Fruit fly (Drosophila melanogaster): ENCODE data around the gene Dhrs4.

The Dhrs4 gene

dm6 chr3L:5152354-5152806 lies 10.9 kb upstream of the Dhrs4 start, which contains the start of the genes Gen and Srp54k (continued):
- no peak for TF ChIP-seq gcm (GFP tag; optimal IDR thresholded peaks at IDR 0.05)
- TF ChIP-seq CG16779 (GFP tag; IDR thresholded peaks at IDR 0.05): no peak
- TF ChIP-seq CG2120 (GFP tag; optimal IDR thresholded peaks at IDR 0.05): peak; percentile 57
- no peak for TF ChIP-seq seq (GFP tag; IDR thresholded peaks at IDR 0.05)
- TF ChIP-seq Mad (GFP tag; optimal IDR thresholded peaks at IDR 0.05): peak; percentile 52
- TF ChIP-seq Drgx (GFP tag; IDR thresholded peaks at IDR 0.05): no peak
- peak; percentile 8; the same call in 1 of the 2 replicates for TF ChIP-seq CG42726 (GFP tag; IDR thresholded peaks at IDR 0.05; ENCODE audit: partially characterized antibody)
- TF ChIP-seq onecut (GFP tag; IDR thresholded peaks at IDR 0.05): peak; percentile 34; the same call in 1 of the 2 replicates
- TF ChIP-seq CG10431 (GFP tag; optimal IDR thresholded peaks at IDR 0.05): no peak
- no peak for TF ChIP-seq luna (GFP tag; optimal IDR thresholded peaks at IDR 0.05)
- peak; percentile 20 for TF ChIP-seq CG12744 (GFP tag; optimal IDR thresholded peaks at IDR 0.05)
- TF ChIP-seq sens (GFP tag): peak; percentile 84
- TF ChIP-seq kay (GFP tag; optimal IDR thresholded peaks at IDR 0.05): no peak
- no peak for TF ChIP-seq CG3407 (GFP tag; optimal IDR thresholded peaks at IDR 0.05)
- no peak for TF ChIP-seq CG31365 (tag; optimal IDR thresholded peaks at IDR 0.05)
- no peak for TF ChIP-seq sisA (GFP tag; IDR thresholded peaks at IDR 0.05)
- peak; percentile 13; the same call in 1 of the 2 replicates for TF ChIP-seq Ada2b (GFP tag; IDR thresholded peaks at IDR 0.05)
- TF ChIP-seq CG3163 (GFP tag; optimal IDR thresholded peaks at IDR 0.05): no peak
- TF ChIP-seq CG15269 (tag; optimal IDR thresholded peaks at IDR 0.05): no peak
- TF ChIP-seq CG9215 (GFP tag; IDR thresholded peaks at IDR 0.05): no peak
- peak; percentile 50 for TF ChIP-seq Xbp1 (GFP tag; optimal IDR thresholded peaks at IDR 0.05)
- TF ChIP-seq CG9437 (GFP tag; optimal IDR thresholded peaks at IDR 0.05): peak; percentile 20
- 0 out of 2 replicates have a peak, but pooled peaks have one; percentile 16 for TF ChIP-seq chm (GFP tag; IDR thresholded peaks at IDR 0.05)
- TF ChIP-seq CG4820 (GFP tag; optimal IDR thresholded peaks at IDR 0.05): no peak
- TF ChIP-seq MTF-1 (GFP tag; optimal IDR thresholded peaks at IDR 0.05; ENCODE audit: borderline replicate concordance): no peak
- TF ChIP-seq esg (GFP tag; conservative IDR thresholded peaks at IDR 0.05): no peak
- TF ChIP-seq NFAT (GFP tag; IDR thresholded peaks at IDR 0.05): 0 out of 2 replicates have a peak, but pooled peaks have one; percentile 6
- no peak for TF ChIP-seq CG7786 (GFP tag; optimal IDR thresholded peaks at IDR 0.05)
- peak; percentile 58 for TF ChIP-seq Hmr (GFP tag; optimal IDR thresholded peaks at IDR 0.05)
- TF ChIP-seq CG11695 (GFP tag; IDR thresholded peaks at IDR 0.05): no peak
- peak; percentile 25 for TF ChIP-seq Mes4 (GFP tag; optimal IDR thresholded peaks at IDR 0.05)
- TF ChIP-seq Dref (GFP tag; IDR thresholded peaks at IDR 0.05): peak; percentile 85
- no peak for TF ChIP-seq CG10959 (GFP tag; IDR thresholded peaks at IDR 0.05)
- peak; percentile 58 for TF ChIP-seq dysf (GFP tag; IDR thresholded peaks at IDR 0.05)
- TF ChIP-seq CG6791 (GFP tag; IDR thresholded peaks at IDR 0.05; ENCODE audit: partially characterized antibody): no peak
- peak; percentile 34 for TF ChIP-seq CG18619 (GFP tag; optimal IDR thresholded peaks at IDR 0.05)
- peak; percentile 94 for TF ChIP-seq MBD-R2 (GFP tag; IDR thresholded peaks at IDR 0.05)
- no peak for TF ChIP-seq CG2712 (tag; optimal IDR thresholded peaks at IDR 0.05)
- no peak for TF ChIP-seq Mrtf (GFP tag; IDR thresholded peaks at IDR 0.05)
- no peak for TF ChIP-seq CG11085 (GFP tag; IDR thresholded peaks at IDR 0.05)
- TF ChIP-seq CG12071 (GFP tag; optimal IDR thresholded peaks at IDR 0.05): no peak
- peak; percentile 51 for TF ChIP-seq CG9817 (tag; optimal IDR thresholded peaks at IDR 0.05)
- no peak for TF ChIP-seq CG16815 (GFP tag; optimal IDR thresholded peaks at IDR 0.05)
- no peak for TF ChIP-seq CG8924 (tag; optimal IDR thresholded peaks at IDR 0.05)
- TF ChIP-seq CG8089 (GFP tag; optimal IDR thresholded peaks at IDR 0.05): no peak
- TF ChIP-seq pzg (GFP tag; optimal IDR thresholded peaks at IDR 0.05): peak; percentile 77
- no peak for TF ChIP-seq CG3995 (GFP tag; optimal IDR thresholded peaks at IDR 0.05)
- TF ChIP-seq knrl (GFP tag; IDR thresholded peaks at IDR 0.05; ENCODE audit: partially characterized antibody): peak; percentile 30; the same call in 1 of the 3 replicates
- TF ChIP-seq CG14965 (GFP tag; optimal IDR thresholded peaks at IDR 0.05; ENCODE audit: borderline replicate concordance): no peak
- no peak for TF ChIP-seq Oaz (GFP tag; IDR thresholded peaks at IDR 0.05)
- no peak for TF ChIP-seq CG12104 (GFP tag; optimal IDR thresholded peaks at IDR 0.05)
- no peak for TF ChIP-seq dan (GFP tag; IDR thresholded peaks at IDR 0.05)
